Worm (Caenorhabditis elegans) whole organism, L4 larva: Measurements from ENCODE around the gene srab-8.

Source experiments
- D1046.2 ChIP-seq: fragments of 200-800 bp; sonication (Bioruptor generic); IDR thresholded peaks from 2 replicates; pipeline ENCODE4 v1.3.6; 2022; ENCODE audit warnings: missing genetic modification characterization, missing compliant biosample characterization
- F10B5.3 ChIP-seq: sonication (generic microtip); optimal IDR thresholded peaks from 2 replicates; lab custom pipeline; 2016; ENCODE audit warnings: mild to moderate bottlenecking, missing genetic modification characterization, missing compliant biosample characterization
- F37D6.2 ChIP-seq: sonication (generic microtip); optimal IDR thresholded peaks from 2 replicates; lab custom pipeline; 2016; ENCODE audit warnings: mild to moderate bottlenecking, missing genetic modification characterization, missing compliant biosample characterization
- F44E2.7 ChIP-seq: fragments of 200-800 bp; sonication (Bioruptor generic); IDR thresholded peaks from 2 replicates; pipeline ENCODE4 v2.1.2; 2022; ENCODE audit warnings: missing genetic modification characterization, missing compliant biosample characterization
- T20F7.1 ChIP-seq: fragments of 200-800 bp; sonication (Bioruptor generic); optimal IDR thresholded peaks from 2 replicates; lab custom pipeline; 2018; ENCODE audit warnings: mild to moderate bottlenecking, missing genetic modification characterization, missing compliant biosample characterization
- T26A8.4 ChIP-seq: fragments of 200-800 bp; sonication (Bioruptor generic); IDR thresholded peaks from 2 replicates; pipeline ENCODE4 v1.3.6; 2022; ENCODE audit warnings: missing genetic modification characterization, missing compliant biosample characterization
- Y48G9A.11 ChIP-seq: fragments of 200-800 bp; sonication (Bioruptor generic); IDR thresholded peaks from 2 replicates; pipeline ENCODE4 v1.3.6; 2022; ENCODE audit warnings: missing genetic modification reagents, missing genetic modification characterization, missing compliant biosample characterization
- Y5F2A.4 ChIP-seq: fragments of 200-800 bp; sonication (Bioruptor generic); optimal IDR thresholded peaks from 2 replicates; lab custom pipeline; 2018; ENCODE audit warnings: mild to moderate bottlenecking, missing genetic modification characterization, missing compliant biosample characterization
- Y75B8A.6 ChIP-seq: fragments of 200-800 bp; sonication (Bioruptor generic); IDR thresholded peaks from 2 replicates; pipeline ENCODE4 v1.3.6; 2022; ENCODE audit warnings: missing genetic modification reagents, missing genetic modification characterization, missing compliant biosample characterization
- aly-2 ChIP-seq: sonication (generic microtip); optimal IDR thresholded peaks from 2 replicates; lab custom pipeline; 2018; ENCODE audit warnings: missing biosample characterization, missing genetic modification characterization
- ceh-20 ChIP-seq: fragments of 200-800 bp; sonication (Bioruptor generic); IDR thresholded peaks from 2 replicates; pipeline ENCODE4 v1.3.6; 2022; ENCODE audit warnings: missing genetic modification reagents, missing genetic modification characterization, missing compliant biosample characterization
- ceh-28 ChIP-seq: fragments of 150-350 bp; optimal IDR thresholded peaks from 2 replicates; lab custom pipeline; 2014; ENCODE audit warnings: missing biosample characterization, missing genetic modification reagents, missing genetic modification characterization
- ceh-32 ChIP-seq: sonication (generic microtip); optimal IDR thresholded peaks from 2 replicates; lab custom pipeline; 2016; ENCODE audit warnings: mild to moderate bottlenecking, missing genetic modification characterization, missing compliant biosample characterization; ENCODE audit not compliant: poor library complexity
- daf-19 ChIP-seq: fragments of 200-800 bp; sonication (Bioruptor generic); conservative IDR thresholded peaks from 2 replicates; pipeline ENCODE4 v1.3.6; 2022; ENCODE audit warnings: missing genetic modification characterization, missing compliant biosample characterization
- daf-8 ChIP-seq: fragments of 200-800 bp; sonication (Bioruptor generic); IDR thresholded peaks from 2 replicates; pipeline ENCODE4 v1.3.6; 2022; ENCODE audit warnings: missing genetic modification characterization, missing compliant biosample characterization
- fos-1 ChIP-seq: fragments of 150-350 bp; optimal IDR thresholded peaks from 2 replicates; lab custom pipeline; 2014; ENCODE audit warnings: missing biosample characterization, missing genetic modification characterization
- hmg-1.1 ChIP-seq: fragments of 200-800 bp; sonication (Bioruptor generic); IDR thresholded peaks from 2 replicates; pipeline ENCODE4 v1.3.6; 2022; ENCODE audit warnings: missing genetic modification reagents, missing genetic modification characterization, missing compliant biosample characterization
- lin-1 ChIP-seq: fragments of 200-800 bp; sonication (Bioruptor generic); IDR thresholded peaks from 2 replicates; pipeline ENCODE4 v1.3.6; 2022; ENCODE audit warnings: missing genetic modification reagents, missing genetic modification characterization, missing compliant biosample characterization
- lin-13 ChIP-seq: fragments of 150-350 bp; optimal IDR thresholded peaks from 2 replicates; lab custom pipeline; 2014; ENCODE audit warnings: missing biosample characterization, missing genetic modification reagents, missing genetic modification characterization
- lin-15B ChIP-seq: fragments of 150-350 bp; sonication (generic microtip); optimal IDR thresholded peaks from 3 replicates; lab custom pipeline; 2014; ENCODE audit warnings: missing biosample characterization, missing genetic modification characterization
- lin-38 ChIP-seq: fragments of 200-800 bp; sonication (Bioruptor generic); IDR thresholded peaks from 2 replicates; pipeline ENCODE4 v1.3.6; 2022; ENCODE audit warnings: missing genetic modification reagents, missing genetic modification characterization, missing compliant biosample characterization
- lsy-2 ChIP-seq, 2 experiments: fragments of 150-350 bp in 1 of 2; sonication (generic microtip) in 1 of 2; optimal IDR thresholded peaks; 2 replicates each; lab custom pipeline; 2014 to 2017; ENCODE audit warnings: missing biosample characterization in 2 of 2, missing genetic modification characterization in 2 of 2
- mep-1 ChIP-seq: fragments of 150-350 bp; sonication (generic microtip); optimal IDR thresholded peaks from 3 replicates; lab custom pipeline; 2014; ENCODE audit warnings: missing biosample characterization, missing genetic modification characterization
- mes-2 ChIP-seq: sonication (generic microtip); optimal IDR thresholded peaks from 2 replicates; lab custom pipeline; 2016; ENCODE audit warnings: missing genotype, mild to moderate bottlenecking, missing genetic modification characterization, missing compliant biosample characterization; ENCODE audit not compliant: poor library complexity, severe bottlenecking
- mxl-2 ChIP-seq: fragments of 200-800 bp; sonication (Bioruptor generic); conservative IDR thresholded peaks from 2 replicates; pipeline ENCODE4 v1.3.6; 2022; ENCODE audit warnings: missing genetic modification reagents, missing genetic modification characterization, missing compliant biosample characterization
- nhr-102 ChIP-seq: sonication (generic microtip); optimal IDR thresholded peaks from 2 replicates; lab custom pipeline; 2016; ENCODE audit warnings: mild to moderate bottlenecking, missing genetic modification characterization, moderate library complexity, missing compliant biosample characterization
- nhr-111 ChIP-seq: fragments of 200-800 bp; sonication (Bioruptor generic); optimal IDR thresholded peaks from 2 replicates; lab custom pipeline; 2018; ENCODE audit warnings: mild to moderate bottlenecking, missing genetic modification characterization, missing compliant biosample characterization
- nhr-237 ChIP-seq: sonication (generic microtip); optimal IDR thresholded peaks from 2 replicates; lab custom pipeline; 2017; ENCODE audit warnings: missing biosample characterization, missing genetic modification characterization
- nhr-48 ChIP-seq: sonication (generic microtip); optimal IDR thresholded peaks from 2 replicates; lab custom pipeline; 2016; ENCODE audit warnings: mild to moderate bottlenecking, missing genetic modification characterization, missing compliant biosample characterization
- pha-4 ChIP-seq, 2 experiments: fragments of 150-350 bp in 1 of 2; fragments of 200-800 bp in 1 of 2; sonication (Bioruptor generic) in 1 of 2; IDR thresholded peaks in 1 of 2; optimal IDR thresholded peaks in 1 of 2; 2 replicates each; pipeline versions ENCODE4 v1.3.6 to Lab custom; 2014 to 2022; ENCODE audit warnings: missing genetic modification characterization in 2 of 2, missing genetic modification reagents in 2 of 2, missing biosample characterization in 1 of 2, missing compliant biosample characterization in 1 of 2
- rbr-2 ChIP-seq: sonication (generic microtip); optimal IDR thresholded peaks from 2 replicates; lab custom pipeline; 2016; ENCODE audit warnings: missing genotype, missing genetic modification characterization, missing compliant biosample characterization
- saeg-2 ChIP-seq: fragments of 200-800 bp; sonication (Bioruptor generic); IDR thresholded peaks from 2 replicates; pipeline ENCODE4 v1.3.6; 2022; ENCODE audit warnings: missing genetic modification reagents, missing genetic modification characterization, missing compliant biosample characterization
- set-16 ChIP-seq: fragments of 200-800 bp; sonication (Bioruptor generic); IDR thresholded peaks from 2 replicates; pipeline ENCODE4 v1.3.6; 2022; ENCODE audit warnings: missing genetic modification reagents, missing genetic modification characterization, missing compliant biosample characterization
- snpc-1.2 ChIP-seq: fragments of 200-800 bp; sonication (Bioruptor generic); IDR thresholded peaks from 2 replicates; pipeline ENCODE4 v1.3.6; 2022; ENCODE audit warnings: missing genetic modification reagents, missing genetic modification characterization, missing compliant biosample characterization
- spr-1 ChIP-seq: sonication (generic microtip); optimal IDR thresholded peaks from 2 replicates; lab custom pipeline; 2016; ENCODE audit warnings: mild to moderate bottlenecking, missing genetic modification characterization, missing compliant biosample characterization
- tra-1 ChIP-seq: fragments of 200-800 bp; sonication (Bioruptor generic); IDR thresholded peaks from 2 replicates; pipeline ENCODE4 v1.3.6; 2022; ENCODE audit warnings: missing genetic modification reagents, missing genetic modification characterization, missing compliant biosample characterization
- unc-130 ChIP-seq: sonication (generic microtip); optimal IDR thresholded peaks from 2 replicates; lab custom pipeline; 2016; ENCODE audit warnings: missing genetic modification reagents, missing genetic modification characterization, missing compliant biosample characterization
- unc-39 ChIP-seq: sonication (generic microtip); optimal IDR thresholded peaks from 2 replicates; lab custom pipeline; 2017; ENCODE audit warnings: missing biosample characterization, missing genetic modification characterization
- unc-62 ChIP-seq, 3 experiments: fragments of 150-350 bp in 1 of 3; sonication (generic microtip); optimal IDR thresholded peaks in 2 of 3; peaks in 1 of 3; 1 replicate in 1 of 3; 2 replicates in 2 of 3; lab custom pipeline; 2014 to 2017; ENCODE audit warnings: missing biosample characterization in 3 of 3, missing genetic modification characterization in 3 of 3, missing genetic modification reagents in 3 of 3, missing genotype in 1 of 3
- zag-1 ChIP-seq: fragments of 150-350 bp; optimal IDR thresholded peaks from 2 replicates; lab custom pipeline; 2014; ENCODE audit warnings: missing biosample characterization, missing genetic modification characterization
- zfp-3 ChIP-seq: fragments of 200-800 bp; sonication (Bioruptor generic); conservative IDR thresholded peaks from 2 replicates; pipeline ENCODE4 v1.3.6; 2022; ENCODE audit warnings: missing genetic modification reagents, missing genetic modification characterization, missing compliant biosample characterization
- zip-11 ChIP-seq: fragments of 200-800 bp; sonication (Bioruptor generic); IDR thresholded peaks from 2 replicates; pipeline ENCODE4 v1.3.6; 2022; ENCODE audit warnings: missing genetic modification characterization, missing compliant biosample characterization
- zip-2 ChIP-seq: fragments of 150-350 bp; optimal IDR thresholded peaks from 2 replicates; lab custom pipeline; 2014; ENCODE audit warnings: missing biosample characterization, missing genetic modification characterization
- ztf-11 ChIP-seq: fragments of 150-350 bp; optimal IDR thresholded peaks from 2 replicates; lab custom pipeline; 2014; ENCODE audit warnings: missing biosample characterization, missing genetic modification characterization

The srab-8 gene

ce11 chrV:3171625-3172024 is 4.6 kb upstream of the srab-8 start:
- TF ChIP-seq ceh-28 (tag; lab: Kevin White, UChicago): peak; percentile 86
- no peak for TF ChIP-seq nhr-48 (tag; lab: Kevin White, UChicago)

ce11 chrV:3185855-3186254 is 9.6 kb downstream of the srab-8 start:
- TF ChIP-seq set-16: peak; percentile 71
- TF ChIP-seq lin-13 (GFP tag; lab: Kevin White, UChicago): no peak
- TF ChIP-seq pha-4 (GFP tag; IDR thresholded peaks at IDR 0.05; lab: Robert Waterston, UW): peak; percentile 31; the same call in 1 of the 2 replicates
- no peak for TF ChIP-seq pha-4 (tag; optimal IDR thresholded peaks at IDR 0.05; lab: Kevin White, UChicago)

DNA sequence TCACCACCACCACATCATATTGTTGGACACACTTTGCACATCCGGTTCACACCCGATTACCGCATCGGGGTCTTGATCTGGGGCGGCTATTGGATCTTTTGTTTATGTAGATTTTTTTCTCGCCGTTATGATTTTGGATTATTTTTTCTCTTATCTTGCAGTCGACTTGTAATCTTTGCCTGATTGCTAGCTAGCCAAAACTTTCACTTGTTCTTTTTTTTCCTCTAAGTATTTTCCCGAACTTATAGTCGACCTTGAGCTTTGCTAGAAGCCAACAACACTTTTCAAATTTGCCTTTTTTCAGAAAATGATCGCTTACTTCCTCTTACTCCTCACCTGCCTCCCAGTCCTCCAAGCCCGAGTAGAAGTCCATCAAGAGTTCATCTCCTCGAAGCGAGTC is 11.8 kb downstream of the srab-8 start, which contains the start of gene lag-2:
Gene lag-2, plus strand, starts transcription at position 301 of the 400 bp plus-strand sequence.
- TF ChIP-seq unc-62 (GFP tag; optimal IDR thresholded peaks at IDR 0.05 in 1 of 2; lab: Kevin White, UChicago): peak in 1 of 2 experiments; percentile 83
- TF ChIP-seq unc-62 (tag; optimal IDR thresholded peaks at IDR 0.05; lab: Kevin White, UChicago): no peak
- TF ChIP-seq T26A8.4 (GFP tag; lab: Robert Waterston, UW): no peak

ce11 chrV:3193091-3193608 is 16.9 kb downstream of the srab-8 start, which contains the start of the genes Y73C8B.3 and Y73C8B.9:
Gene Y73C8B.3 (minus strand): TSS chrV:3193237.
Gene Y73C8B.9 (plus strand): TSS chrV:3193558.
- no peak for TF ChIP-seq zip-11 (GFP tag; lab: Robert Waterston, UW)
- TF ChIP-seq T26A8.4 (GFP tag; lab: Robert Waterston, UW): no peak; the same call in 1 of the 2 replicates
- TF ChIP-seq fos-1 (tag; lab: Kevin White, UChicago): no peak
- TF ChIP-seq zfp-3: no peak
- TF ChIP-seq hmg-1.1 (GFP tag; lab: Robert Waterston, UW): peak; percentile 63; the same call in 1 of the 2 replicates
- TF ChIP-seq ceh-32 (tag; lab: Kevin White, UChicago): no peak
- no peak for TF ChIP-seq mxl-2
- TF ChIP-seq mes-2 (tag; lab: Kevin White, UChicago): peak; percentile 39
- no peak for TF ChIP-seq snpc-1.2 (GFP tag; lab: Robert Waterston, UW)
- no peak for TF ChIP-seq zip-2
- no peak for TF ChIP-seq F37D6.2 (tag; lab: Kevin White, UChicago)
- TF ChIP-seq aly-2 (tag; lab: Kevin White, UChicago): no peak
- TF ChIP-seq ztf-11 (tag; lab: Kevin White, UChicago): no peak
- TF ChIP-seq Y5F2A.4 (GFP tag; lab: Kevin White, UChicago): no peak
- TF ChIP-seq T20F7.1: no peak
- TF ChIP-seq mep-1 (tag; lab: Kevin White, UChicago): peak; percentile 1
- no peak; the same call in 1 of the 2 replicates for TF ChIP-seq lin-38 (GFP tag; lab: Robert Waterston, UW)
- peak in 1 of 2 experiments; percentile 21 for TF ChIP-seq lsy-2 (tag; optimal IDR thresholded peaks at IDR 0.05; lab: Kevin White, UChicago)
- no peak for TF ChIP-seq D1046.2 (GFP tag; lab: Robert Waterston, UW)
- TF ChIP-seq F44E2.7 (GFP tag; lab: Robert Waterston, UW): no peak
- TF ChIP-seq unc-39 (tag; lab: Kevin White, UChicago): no peak
- no peak for TF ChIP-seq saeg-2 (GFP tag; lab: Robert Waterston, UW)
- TF ChIP-seq ceh-20 (GFP tag; lab: Robert Waterston, UW): peak; percentile 40; the same call in 1 of the 2 replicates
- TF ChIP-seq daf-19 (GFP tag; lab: Robert Waterston, UW): no peak
- no peak for TF ChIP-seq spr-1
- TF ChIP-seq unc-130 (GFP tag; lab: Kevin White, UChicago): no peak
- TF ChIP-seq nhr-111 (GFP tag; lab: Kevin White, UChicago): no peak
- TF ChIP-seq F10B5.3 (tag; lab: Kevin White, UChicago): no peak
- no peak for TF ChIP-seq zag-1 (tag; lab: Kevin White, UChicago)
- TF ChIP-seq nhr-102: peak; percentile 9
- no peak for TF ChIP-seq Y48G9A.11
- TF ChIP-seq tra-1 (GFP tag; lab: Robert Waterston, UW): no peak
- TF ChIP-seq Y75B8A.6 (GFP tag; lab: Robert Waterston, UW): no peak
- TF ChIP-seq lin-1 (GFP tag; lab: Robert Waterston, UW): peak; percentile 55; the same call in 1 of the 2 replicates
- no peak for TF ChIP-seq nhr-237
- TF ChIP-seq daf-8: no peak
- no peak for TF ChIP-seq rbr-2 (tag; lab: Kevin White, UChicago)
- TF ChIP-seq lin-15B (tag; lab: Kevin White, UChicago): no peak
